Worm (Caenorhabditis elegans): ENCODE data around the gene algn-1.

ce11 chrIII:6479439-6479838 is 19.5 kb downstream of the algn-1 start:
- no peak for TF ChIP-seq ref-1 (GFP tag; conservative IDR thresholded peaks at IDR 0.05)
- no peak for TF ChIP-seq ztf-23 (GFP tag; IDR thresholded peaks at IDR 0.05)
- TF ChIP-seq T22C8.4 (GFP tag; IDR thresholded peaks at IDR 0.05): no peak
- TF ChIP-seq flt-1 (GFP tag; IDR thresholded peaks at IDR 0.05): no peak

Data from whole organism, midembryonic.